Fruit fly (Drosophila melanogaster) whole organism: ENCODE data around the gene CG13837.

ENCODE experiments used
- CG8478 ChIP-seq: fragments of >200 bp; optimal IDR thresholded peaks from 2 replicates; lab custom pipeline; 2018; ENCODE audit warnings: inconsistent platforms
- Dll ChIP-seq: fragments of >200 bp; optimal IDR thresholded peaks from 2 replicates; lab custom pipeline; 2017
- EcR ChIP-seq, 2 experiments: fragments of >200 bp; optimal IDR thresholded peaks; 2 replicates each; lab custom pipeline; 2017; ENCODE audit warnings: missing biosample characterization in 2 of 2, missing genetic modification characterization in 2 of 2, missing genetic modification reagents in 2 of 2
- pan ChIP-seq: fragments of >200 bp; optimal IDR thresholded peaks from 2 replicates; lab custom pipeline; 2017
- psq ChIP-seq: fragments of >200 bp; optimal IDR thresholded peaks from 2 replicates; lab custom pipeline; 2017
- usp ChIP-seq: fragments of >200 bp; optimal IDR thresholded peaks from 2 replicates; lab custom pipeline; 2017; ENCODE audit warnings: missing biosample characterization, missing genetic modification characterization, mixed read lengths

The CG13837 gene

dm6 chr3R:23028506-23028905 is 15.3 kb upstream of the CG13837 start:
- TF ChIP-seq pan (lab: Kevin White, UChicago), result no peak
- no peak for TF ChIP-seq EcR (GFP tag; optimal IDR thresholded peaks at IDR 0.05; lab: Kevin White, UChicago)
- TF ChIP-seq Dll (lab: Kevin White, UChicago), result no peak

DNA sequence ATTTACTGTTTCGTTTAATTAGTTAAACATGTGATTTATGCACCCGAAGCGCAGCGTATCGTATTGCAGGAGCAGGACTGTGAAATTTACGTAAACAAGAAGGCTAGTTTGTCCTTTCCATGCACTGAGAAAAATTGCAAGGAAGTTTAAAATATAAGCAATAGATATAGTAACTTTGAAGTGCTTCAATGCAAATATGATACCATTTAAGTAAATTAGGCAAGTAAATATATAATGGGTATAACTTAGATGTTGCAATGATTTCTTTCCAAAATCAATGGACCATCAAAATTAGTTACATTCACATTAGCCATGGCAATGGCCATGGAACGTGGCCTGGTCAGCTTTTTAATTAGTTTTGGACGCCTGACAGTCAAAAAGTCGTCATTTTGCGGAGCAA is 12.9 kb upstream of the CG13837 start:
- TF ChIP-seq CG8478, result no peak
- no peak for TF ChIP-seq EcR (GFP tag; optimal IDR thresholded peaks at IDR 0.05; lab: Kevin White, UChicago)
- TF ChIP-seq usp, result no peak
- no peak for TF ChIP-seq psq
- no peak for TF ChIP-seq pan (lab: Kevin White, UChicago)
- no peak for TF ChIP-seq Dll (lab: Kevin White, UChicago)

DNA sequence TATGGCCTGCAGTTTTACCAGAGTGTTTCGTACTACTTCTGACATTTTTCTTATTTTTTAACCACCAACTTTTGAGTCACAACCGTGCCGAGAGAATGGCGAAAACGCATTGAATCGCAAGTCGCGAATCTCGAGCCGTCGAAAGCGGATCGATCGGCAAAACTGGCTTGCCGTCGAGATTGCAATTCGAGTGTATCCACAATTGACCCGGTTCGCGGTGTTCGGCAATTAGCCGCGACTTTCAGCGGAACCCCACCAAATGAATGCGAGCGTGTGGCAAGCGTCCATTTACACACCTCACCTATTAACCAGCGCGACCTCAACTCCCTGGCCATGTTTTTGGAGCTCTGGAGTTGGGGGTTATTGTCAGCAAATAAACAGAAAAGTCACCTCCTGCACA is 8.3 kb upstream of the CG13837 start, which contains the start of gene CG13833:
TSS of gene CG13833 (minus strand) at position 101 of the 400 bp plus-strand sequence.
- TF ChIP-seq pan (lab: Kevin White, UChicago) (no peak), CG8478 (no peak), psq (no peak), EcR (GFP tag; optimal IDR thresholded peaks at IDR 0.05; lab: Kevin White, UChicago) (no peak), usp (no peak), Dll (lab: Kevin White, UChicago) (no peak)

- no peak for TF ChIP-seq CG8478
- TF ChIP-seq pan (lab: Kevin White, UChicago), result no peak
- no peak for TF ChIP-seq psq
- no peak for TF ChIP-seq Dll (lab: Kevin White, UChicago)
- TF ChIP-seq EcR (GFP tag; optimal IDR thresholded peaks at IDR 0.05; lab: Kevin White, UChicago), result no peak
- no peak for TF ChIP-seq usp
Observed at dm6 chr3R:23036321-23036720, 7.5 kb upstream of the CG13837 start.

- TF ChIP-seq EcR (GFP tag; optimal IDR thresholded peaks at IDR 0.05; lab: Kevin White, UChicago) (no peak), usp (no peak), Dll (lab: Kevin White, UChicago) (no peak), CG8478 (no peak), psq (no peak), pan (lab: Kevin White, UChicago) (no peak)
Observed at dm6 chr3R:23038062-23038461, 5.7 kb upstream of the CG13837 start.

dm6 chr3R:23041941-23042340 is 1.8 kb upstream of the CG13837 start, which contains the start of gene CG13838:
TSS of gene CG13838 (plus strand) at chr3R:23042241.
- TF ChIP-seq usp (no peak), CG8478 (no peak), EcR (GFP tag; optimal IDR thresholded peaks at IDR 0.05; lab: Kevin White, UChicago) (no peak), pan (lab: Kevin White, UChicago) (no peak), psq (no peak), Dll (lab: Kevin White, UChicago) (no peak)

DNA sequence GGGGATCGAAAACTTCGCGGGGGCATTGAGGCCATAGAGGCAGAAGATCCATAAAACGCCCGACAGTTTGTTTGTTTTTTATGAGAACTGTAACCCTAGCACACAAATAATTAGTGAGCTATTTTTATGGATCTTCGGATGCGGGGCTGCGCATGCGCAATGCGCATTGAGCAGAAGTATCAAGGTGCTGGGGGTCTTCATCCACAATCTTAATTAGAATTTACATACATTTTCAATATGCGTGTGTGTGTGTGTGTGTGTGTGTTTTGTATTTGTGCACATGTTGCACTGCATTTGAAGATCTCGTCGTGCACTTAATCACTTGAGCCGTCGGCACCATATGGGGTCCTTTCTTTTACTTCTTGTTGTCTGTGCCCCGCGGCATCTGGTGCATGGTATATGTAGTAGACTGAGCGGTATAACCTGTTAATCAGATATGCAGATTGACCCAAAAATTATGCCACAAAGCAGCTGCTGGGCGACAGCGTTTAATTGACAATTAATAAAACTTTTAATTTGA is 984 bp upstream of the CG13837 start:
- TF ChIP-seq EcR (GFP tag; optimal IDR thresholded peaks at IDR 0.05; lab: Kevin White, UChicago), result no peak
- TF ChIP-seq usp, result no peak
- no peak for TF ChIP-seq CG8478
- no peak for TF ChIP-seq pan (lab: Kevin White, UChicago)
- TF ChIP-seq Dll (lab: Kevin White, UChicago), result no peak
- TF ChIP-seq psq, result no peak

DNA sequence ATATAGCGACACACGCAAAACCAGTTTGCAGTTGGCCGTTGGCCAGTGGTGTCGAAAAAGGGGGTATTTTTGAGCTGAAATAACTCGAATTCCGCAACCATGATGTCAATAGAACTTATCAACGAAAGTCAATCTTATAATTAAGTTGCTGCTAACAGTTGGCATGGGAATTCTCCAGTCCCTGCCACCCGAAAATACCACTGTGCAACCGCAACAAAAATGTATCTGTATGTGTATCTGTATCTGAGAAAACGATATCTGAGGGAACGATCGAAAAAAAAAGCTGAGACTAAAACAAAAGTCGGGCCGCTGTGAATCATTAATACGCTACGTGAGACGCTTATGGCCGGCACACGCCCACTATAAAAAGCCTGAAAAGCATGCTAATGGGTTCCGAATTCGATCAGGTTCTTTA is 2.7 kb downstream of the CG13837 start:
- TF ChIP-seq EcR (GFP tag; optimal IDR thresholded peaks at IDR 0.05; lab: Kevin White, UChicago), result peak in 1 of 2 experiments; percentile 12
- TF ChIP-seq usp, result no peak

- TF ChIP-seq pan (lab: Kevin White, UChicago) (no peak), CG8478 (no peak), Dll (lab: Kevin White, UChicago) (no peak), EcR (GFP tag; optimal IDR thresholded peaks at IDR 0.05; lab: Kevin White, UChicago) (no peak), usp (no peak), psq (no peak)
Observed at dm6 chr3R:23048089-23048689, 4.4 kb downstream of the CG13837 start, which contains the start of gene CG17121. TSS of gene CG17121 (minus strand) at chr3R:23048214.

dm6 chr3R:23048690-23049118 is 4.9 kb downstream of the CG13837 start:
- TF ChIP-seq Dll (lab: Kevin White, UChicago), result no peak
- TF ChIP-seq EcR (GFP tag; optimal IDR thresholded peaks at IDR 0.05; lab: Kevin White, UChicago), result no peak
- TF ChIP-seq psq, result no peak
- no peak for TF ChIP-seq usp
- TF ChIP-seq pan (lab: Kevin White, UChicago), result no peak
- TF ChIP-seq CG8478, result no peak

DNA sequence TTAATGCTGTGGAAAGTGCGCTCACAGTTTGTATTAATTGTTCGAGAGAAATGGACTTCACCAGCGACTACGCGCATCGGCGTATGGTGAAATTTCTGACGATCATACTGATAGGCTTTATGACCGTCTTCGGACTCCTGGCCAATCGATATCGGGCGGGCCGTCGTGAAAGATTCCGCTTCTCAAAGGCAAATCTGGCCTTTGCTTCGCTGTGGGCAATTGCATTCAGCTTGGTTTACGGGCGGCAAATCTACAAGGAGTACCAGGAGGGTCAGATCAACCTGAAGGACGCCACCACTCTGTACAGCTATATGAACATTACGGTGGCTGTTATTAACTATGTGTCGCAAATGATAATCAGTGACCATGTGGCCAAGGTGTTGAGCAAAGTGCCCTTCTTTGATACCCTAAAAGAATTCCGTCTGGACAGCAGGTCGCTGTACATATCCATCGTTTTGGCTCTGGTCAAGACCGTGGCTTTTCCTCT is 7.9 kb downstream of the CG13837 start, which contains the start of gene Gr94a:
TSS of gene Gr94a (plus strand) at position 51 of the 487 bp plus-strand sequence.
- TF ChIP-seq EcR (GFP tag; optimal IDR thresholded peaks at IDR 0.05; lab: Kevin White, UChicago), result no peak
- TF ChIP-seq Dll (lab: Kevin White, UChicago), result no peak
- TF ChIP-seq usp, result no peak
- no peak for TF ChIP-seq psq
- TF ChIP-seq CG8478, result no peak
- no peak for TF ChIP-seq pan (lab: Kevin White, UChicago)

DNA sequence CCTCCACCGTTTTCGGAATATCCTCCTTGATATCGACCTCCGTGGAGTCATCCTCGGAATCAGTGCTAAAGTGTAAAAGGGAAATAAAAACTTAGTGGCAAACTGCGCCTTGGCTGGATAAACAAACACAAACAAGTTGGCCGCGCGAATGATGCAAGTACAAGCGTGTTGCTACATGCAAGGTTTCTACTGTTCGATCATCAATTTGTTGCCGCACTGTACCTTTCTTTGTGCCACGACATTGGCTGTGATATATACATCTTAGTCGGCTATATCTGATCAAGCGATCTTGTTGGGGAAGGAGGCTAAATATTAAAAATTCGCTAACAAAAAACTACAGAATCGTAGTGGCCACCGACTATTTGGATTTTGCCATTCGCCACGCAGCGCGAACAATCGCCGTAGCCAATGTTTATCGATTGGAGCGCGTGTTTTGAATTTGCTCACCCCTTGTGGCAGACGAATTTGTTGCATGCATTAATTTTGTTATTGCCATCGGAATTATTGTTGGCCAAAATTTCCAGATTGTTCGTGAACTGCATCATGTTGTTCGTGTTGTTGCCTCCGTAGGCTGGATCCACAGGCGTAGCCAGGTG is 9.4 kb downstream of the CG13837 start:
- no peak for TF ChIP-seq pan (lab: Kevin White, UChicago)
- no peak for TF ChIP-seq CG8478
- no peak for TF ChIP-seq psq
- no peak for TF ChIP-seq EcR (GFP tag; optimal IDR thresholded peaks at IDR 0.05; lab: Kevin White, UChicago)
- no peak for TF ChIP-seq usp
- no peak for TF ChIP-seq Dll (lab: Kevin White, UChicago)
